Worm (Caenorhabditis elegans): ENCODE data around the gene B0280.2.
A peak's percentile ranks its signal among the peaks of the same experiment; 100 is the strongest.

B0280.2 gene

ce11 chrIII:7162065-7162762 is 37.8 kb downstream of the B0280.2 start, which contains the start of the genes syf-2 and K04G7.1 (continued):
- TF ChIP-seq ztf-4 (tag; optimal IDR thresholded peaks at IDR 0.05) (no peak), ceh-82 (tag; optimal IDR thresholded peaks at IDR 0.05) (peak; percentile 47), nhr-28 (tag; optimal IDR thresholded peaks at IDR 0.05) (no peak), snpc-4 (tag; optimal IDR thresholded peaks at IDR 0.05) (peak; percentile 90), daf-12 (tag; optimal IDR thresholded peaks at IDR 0.05) (no peak), nhr-12 (tag; optimal IDR thresholded peaks at IDR 0.05) (no peak), fos-1 (tag; optimal IDR thresholded peaks at IDR 0.05) (no peak), nhr-11 (tag; optimal IDR thresholded peaks at IDR 0.05) (no peak), pha-4 (tag; optimal IDR thresholded peaks at IDR 0.05) (peak; percentile 95), jun-1 (tag; optimal IDR thresholded peaks at IDR 0.05) (peak; percentile 83)

- TF ChIP-seq lin-39 (tag; optimal IDR thresholded peaks at IDR 0.05) (no peak), ama-1 (optimal IDR thresholded peaks at IDR 0.05) (no peak), hmg-11 (tag; optimal IDR thresholded peaks at IDR 0.05) (no peak), eor-1 (tag; optimal IDR thresholded peaks at IDR 0.05) (no peak), egl-5 (tag; optimal IDR thresholded peaks at IDR 0.05) (no peak), ceh-82 (tag; optimal IDR thresholded peaks at IDR 0.05) (no peak)
These were observed 40.8 kb downstream of the B0280.2 start for ce11 chrIII:7165276-7165675.

- TF ChIP-seq nhr-28 (tag; optimal IDR thresholded peaks at IDR 0.05) = no peak
- no peak for TF ChIP-seq fkh-10 (GFP tag; optimal IDR thresholded peaks at IDR 0.05)
- TF ChIP-seq elt-2 (tag; optimal IDR thresholded peaks at IDR 0.05) = peak; percentile 97
- TF ChIP-seq nhr-23 (tag; optimal IDR thresholded peaks at IDR 0.05) = no peak
- TF ChIP-seq ceh-28 (tag; optimal IDR thresholded peaks at IDR 0.05) = peak; percentile 38
- no peak for TF ChIP-seq hmg-11 (tag; optimal IDR thresholded peaks at IDR 0.05)
- no peak for TF ChIP-seq nhr-12 (tag; optimal IDR thresholded peaks at IDR 0.05)
- TF ChIP-seq skn-1 (tag; optimal IDR thresholded peaks at IDR 0.05) = peak; percentile 72
- TF ChIP-seq ceh-16 (tag; optimal IDR thresholded peaks at IDR 0.05) = no peak
- no peak for TF ChIP-seq nhr-43 (tag; optimal IDR thresholded peaks at IDR 0.05; ENCODE audit: poor library complexity, severe bottlenecking)
- peak; percentile 70 for TF ChIP-seq pha-4 (tag; optimal IDR thresholded peaks at IDR 0.05)
- TF ChIP-seq ceh-82 (tag; optimal IDR thresholded peaks at IDR 0.05) = no peak
- peak; percentile 37 for TF ChIP-seq snpc-4 (tag; optimal IDR thresholded peaks at IDR 0.05)
- peak; percentile 18 for TF ChIP-seq fos-1 (tag; optimal IDR thresholded peaks at IDR 0.05)
- TF ChIP-seq ztf-4 (tag; optimal IDR thresholded peaks at IDR 0.05) = no peak
- peak; percentile 42 for TF ChIP-seq lin-15B (tag; optimal IDR thresholded peaks at IDR 0.05)
- TF ChIP-seq mdl-1 (tag; optimal IDR thresholded peaks at IDR 0.05) = peak; percentile 58
- peak; percentile 50 for TF ChIP-seq nfya-1 (tag; optimal IDR thresholded peaks at IDR 0.05; ENCODE audit: insufficient read depth)
- no peak for TF ChIP-seq ceh-9 (tag; optimal IDR thresholded peaks at IDR 0.05)
- peak; percentile 27 for TF ChIP-seq lsy-12 (tag; optimal IDR thresholded peaks at IDR 0.05)
- no peak for TF ChIP-seq egl-27 (tag; optimal IDR thresholded peaks at IDR 0.05)
- TF ChIP-seq nhr-25 (tag; optimal IDR thresholded peaks at IDR 0.05) = no peak
- TF ChIP-seq lin-39 (tag; optimal IDR thresholded peaks at IDR 0.05) = peak; percentile 5
- TF ChIP-seq egl-5 (tag; optimal IDR thresholded peaks at IDR 0.05) = peak; percentile 44
- peak; percentile 97 for TF ChIP-seq pqm-1 (tag; optimal IDR thresholded peaks at IDR 0.05)
- TF ChIP-seq ztf-11 (tag; optimal IDR thresholded peaks at IDR 0.05) = no peak
- peak; percentile 82 for TF ChIP-seq jun-1 (tag; optimal IDR thresholded peaks at IDR 0.05)
These were observed 41.4 kb downstream of the B0280.2 start for ce11 chrIII:7165816-7166229.

ce11 chrIII:7166664-7167567 is 42.5 kb downstream of the B0280.2 start:
- TF ChIP-seq elt-3 (tag; optimal IDR thresholded peaks at IDR 0.05) (no peak), ceh-16 (tag; optimal IDR thresholded peaks at IDR 0.05) (no peak), nhr-25 (tag; optimal IDR thresholded peaks at IDR 0.05) (no peak), eor-1 (tag; optimal IDR thresholded peaks at IDR 0.05) (no peak), ceh-28 (tag; optimal IDR thresholded peaks at IDR 0.05) (no peak), sea-2 (GFP tag; optimal IDR thresholded peaks at IDR 0.05) (no peak), hmg-11 (tag; optimal IDR thresholded peaks at IDR 0.05) (peak; percentile 91), ztf-11 (tag; optimal IDR thresholded peaks at IDR 0.05) (no peak), nhr-23 (tag; optimal IDR thresholded peaks at IDR 0.05) (no peak), skn-1 (tag; optimal IDR thresholded peaks at IDR 0.05) (no peak), daf-12 (tag; optimal IDR thresholded peaks at IDR 0.05) (no peak), lin-15B (tag; optimal IDR thresholded peaks at IDR 0.05) (peak; percentile 74), pha-4 (tag; optimal IDR thresholded peaks at IDR 0.05) (peak; percentile 51), pqm-1 (tag; optimal IDR thresholded peaks at IDR 0.05) (peak; percentile 65), elt-2 (tag; optimal IDR thresholded peaks at IDR 0.05) (peak; percentile 91), fkh-10 (GFP tag; optimal IDR thresholded peaks at IDR 0.05) (peak; percentile 23), ZK546.5 (tag; optimal IDR thresholded peaks at IDR 0.05) (no peak), lin-39 (tag; optimal IDR thresholded peaks at IDR 0.05) (peak; percentile 68), nhr-237 (tag; optimal IDR thresholded peaks at IDR 0.05) (no peak), nfya-1 (tag; optimal IDR thresholded peaks at IDR 0.05; ENCODE audit: insufficient read depth) (peak; percentile 77), egl-27 (tag; optimal IDR thresholded peaks at IDR 0.05) (peak; percentile 54), ama-1 (optimal IDR thresholded peaks at IDR 0.05) (no peak), lsy-12 (tag; optimal IDR thresholded peaks at IDR 0.05) (no peak)

Measured in whole organism, L3 larva.